Worm (Caenorhabditis elegans) whole organism, mixed stage, embryonic: Measurements from ENCODE around the gene mep-1.

Experiments
- blmp-1 ChIP-seq: fragments of 150-350 bp; optimal IDR thresholded peaks from 2 replicates; lab custom pipeline; 2014; ENCODE audit warnings: missing biosample characterization, missing genetic modification characterization
- ces-1 ChIP-seq: fragments of 150-350 bp; optimal IDR thresholded peaks from 2 replicates; lab custom pipeline; 2014; ENCODE audit warnings: missing biosample characterization, missing genetic modification reagents, missing genetic modification characterization
- elt-3 ChIP-seq: fragments of 150-350 bp; optimal IDR thresholded peaks from 2 replicates; lab custom pipeline; 2014; ENCODE audit warnings: missing biosample characterization, missing genetic modification characterization
- lin-13 ChIP-seq: fragments of 150-350 bp; optimal IDR thresholded peaks from 2 replicates; lab custom pipeline; 2014; ENCODE audit warnings: missing biosample characterization, missing genetic modification characterization
- mab-5 ChIP-seq: fragments of 150-350 bp; optimal IDR thresholded peaks from 2 replicates; lab custom pipeline; 2014; ENCODE audit warnings: missing biosample characterization, missing genetic modification characterization
- nhr-12 ChIP-seq: fragments of 150-350 bp; optimal IDR thresholded peaks from 2 replicates; lab custom pipeline; 2014; ENCODE audit warnings: missing biosample characterization, missing genetic modification characterization
- nhr-237 ChIP-seq: fragments of 150-350 bp; optimal IDR thresholded peaks from 2 replicates; lab custom pipeline; 2014; ENCODE audit warnings: missing biosample characterization, missing genetic modification characterization
- nhr-76 ChIP-seq: sonication (generic microtip); optimal IDR thresholded peaks from 2 replicates; lab custom pipeline; 2017; ENCODE audit warnings: missing biosample characterization, missing genetic modification characterization
- pha-4 ChIP-seq: fragments of 150-350 bp; optimal IDR thresholded peaks from 2 replicates; lab custom pipeline; 2018; ENCODE audit warnings: missing biosample characterization, missing genetic modification reagents, missing genetic modification characterization
- sem-2 ChIP-seq: fragments of 200-800 bp; sonication (Bioruptor generic); optimal IDR thresholded peaks from 2 replicates; lab custom pipeline; 2018; ENCODE audit warnings: mild to moderate bottlenecking, missing genetic modification characterization, missing compliant biosample characterization
- snpc-4 ChIP-seq: fragments of 150-350 bp; optimal IDR thresholded peaks from 2 replicates; lab custom pipeline; 2014; ENCODE audit warnings: missing biosample characterization, missing genetic modification characterization
- unc-39 ChIP-seq: fragments of 150-350 bp; optimal IDR thresholded peaks from 2 replicates; lab custom pipeline; 2014; ENCODE audit warnings: missing biosample characterization, missing genetic modification characterization
- unc-62 ChIP-seq: fragments of 150-350 bp; optimal IDR thresholded peaks from 2 replicates; lab custom pipeline; 2014; ENCODE audit warnings: missing biosample characterization, missing genetic modification reagents, missing genetic modification characterization
- ztf-11 ChIP-seq: fragments of 150-350 bp; optimal IDR thresholded peaks from 2 replicates; lab custom pipeline; 2014; ENCODE audit warnings: missing biosample characterization, missing genetic modification characterization

ce11 chrIV:11568249-11568940 lies 44.0 kb downstream of the mep-1 start:
- TF ChIP-seq sem-2 (GFP tag; lab: Kevin White, UChicago) (no peak), unc-62 (GFP tag; lab: Kevin White, UChicago) (no peak), unc-39 (tag; lab: Kevin White, UChicago) (no peak), nhr-237 (tag; lab: Kevin White, UChicago) (no peak), pha-4 (peak; percentile 82), mab-5 (no peak), nhr-12 (tag; lab: Kevin White, UChicago) (no peak), elt-3 (tag; lab: Kevin White, UChicago) (no peak), nhr-76 (tag; lab: Kevin White, UChicago) (no peak), ces-1 (no peak), ztf-11 (tag; lab: Kevin White, UChicago) (no peak), lin-13 (tag; lab: Kevin White, UChicago) (no peak), snpc-4 (tag; lab: Kevin White, UChicago) (no peak), blmp-1 (tag; lab: Kevin White, UChicago) (no peak)
